Fruit fly (Drosophila melanogaster) whole organism, embryonic: ENCODE measurements around the gene CG11668.

ENCODE experiments used
- Atf6 ChIP-seq: fragments of 200-800 bp; sonication (Bioruptor generic); IDR thresholded peaks from 2 replicates; pipeline ENCODE4 v1.3.6; 2022; ENCODE audit warnings: missing biosample characterization, missing genetic modification characterization
- Awh ChIP-seq: fragments of 200-800 bp; sonication (Bioruptor generic); IDR thresholded peaks from 2 replicates; pipeline ENCODE4, ENCODE4 v1.3.6; 2022; ENCODE audit warnings: missing biosample characterization, missing genetic modification characterization
- CG10565 ChIP-seq: fragments of 200-800 bp; sonication (Bioruptor generic); optimal IDR thresholded peaks from 3 replicates; lab custom pipeline; 2016; ENCODE audit warnings: missing biosample characterization, mild to moderate bottlenecking, missing genetic modification characterization
- CG12219 ChIP-seq: fragments of 200-800 bp; sonication (Bioruptor generic); optimal IDR thresholded peaks from 3 replicates; lab custom pipeline; 2018; ENCODE audit warnings: missing biosample characterization, mild to moderate bottlenecking, missing genetic modification characterization
- CG14050 ChIP-seq: fragments of 200-800 bp; sonication (Bioruptor generic); IDR thresholded peaks from 3 replicates; pipeline ENCODE4 v1.3.6; 2022; ENCODE audit warnings: missing biosample characterization, missing genetic modification characterization
- CG14441 ChIP-seq: fragments of 200-800 bp; sonication (Bioruptor generic); IDR thresholded peaks from 2 replicates; pipeline ENCODE4 v1.3.6; 2022; ENCODE audit warnings: missing biosample characterization, missing genetic modification characterization
- CG16779 ChIP-seq: fragments of 200-800 bp; sonication (Bioruptor generic); IDR thresholded peaks from 2 replicates; pipeline ENCODE4 v1.3.6; 2022; ENCODE audit warnings: missing biosample characterization, missing genetic modification characterization
- CG17385 ChIP-seq: fragments of 200-800 bp; sonication (Bioruptor generic); optimal IDR thresholded peaks from 3 replicates; lab custom pipeline; 2018; ENCODE audit warnings: missing biosample characterization, mild to moderate bottlenecking, missing genetic modification characterization
- CG18619 ChIP-seq: fragments of 200-800 bp; sonication (Bioruptor generic); optimal IDR thresholded peaks from 3 replicates; lab custom pipeline; 2017; ENCODE audit warnings: missing biosample characterization, mild to moderate bottlenecking, missing genetic modification characterization
- CG2199 ChIP-seq: fragments of 200-800 bp; sonication (Bioruptor generic); IDR thresholded peaks from 3 replicates; pipeline ENCODE4 v1.3.6; 2022; ENCODE audit warnings: missing biosample characterization, missing genetic modification characterization
- CG2889 ChIP-seq: fragments of 200-800 bp; sonication (Bioruptor generic); IDR thresholded peaks from 3 replicates; pipeline ENCODE4 v1.3.6; 2022; ENCODE audit warnings: missing biosample characterization, missing genetic modification characterization
- CG34376 ChIP-seq: fragments of 200-800 bp; sonication (Bioruptor generic); optimal IDR thresholded peaks from 2 replicates; lab custom pipeline; 2018; ENCODE audit warnings: missing biosample characterization, mild to moderate bottlenecking, missing genetic modification characterization
- CG42726 ChIP-seq: fragments of 200-800 bp; sonication (Bioruptor generic); IDR thresholded peaks from 2 replicates; pipeline ENCODE4 v1.3.6; 2022; ENCODE audit warnings: missing biosample characterization, missing genetic modification characterization; ENCODE audit not compliant: partially characterized antibody
- CG6254 ChIP-seq: fragments of 200-800 bp; sonication (Bioruptor generic); optimal IDR thresholded peaks from 3 replicates; lab custom pipeline; 2017; ENCODE audit warnings: mild to moderate bottlenecking, missing biosample characterization, missing genetic modification reagents, missing genetic modification characterization
- CG6791 ChIP-seq: fragments of 200-800 bp; sonication (Bioruptor generic); IDR thresholded peaks from 3 replicates; pipeline ENCODE4 v1.3.6; 2022; ENCODE audit warnings: missing biosample characterization, missing genetic modification characterization; ENCODE audit not compliant: partially characterized antibody
- CG7839 ChIP-seq: fragments of 200-800 bp; sonication (Bioruptor generic); optimal IDR thresholded peaks from 3 replicates; lab custom pipeline; 2018; ENCODE audit warnings: missing biosample characterization, mild to moderate bottlenecking, missing genetic modification characterization, moderate library complexity
- CG9437 ChIP-seq: fragments of 200-800 bp; sonication (Bioruptor generic); optimal IDR thresholded peaks from 2 replicates; lab custom pipeline; 2018; ENCODE audit warnings: missing biosample characterization, mild to moderate bottlenecking, missing genetic modification characterization
- CG9727 ChIP-seq: fragments of 200-800 bp; sonication (Bioruptor generic); optimal IDR thresholded peaks from 3 replicates; lab custom pipeline; 2017; ENCODE audit warnings: missing biosample characterization, mild to moderate bottlenecking, missing genetic modification characterization
- CoRest ChIP-seq: fragments of 200-800 bp; sonication (Bioruptor generic); optimal IDR thresholded peaks from 3 replicates; lab custom pipeline; 2018; ENCODE audit warnings: missing biosample characterization, mild to moderate bottlenecking, missing genetic modification characterization, moderate library complexity
- Deaf1 ChIP-seq: fragments of 200-800 bp; optimal IDR thresholded peaks from 3 replicates; lab custom pipeline; 2019; ENCODE audit warnings: missing biosample characterization, mild to moderate bottlenecking, missing genetic modification characterization, moderate library complexity
- Fer1 ChIP-seq: fragments of 200-800 bp; sonication (Bioruptor generic); optimal IDR thresholded peaks from 2 replicates; lab custom pipeline; 2017; ENCODE audit warnings: missing biosample characterization, mild to moderate bottlenecking, missing genetic modification characterization
- HLHmδ ChIP-seq: fragments of 200-800 bp; sonication (Bioruptor generic); optimal IDR thresholded peaks from 2 replicates; lab custom pipeline; 2018; ENCODE audit warnings: missing biosample characterization, mild to moderate bottlenecking, missing genetic modification characterization, moderate library complexity
- Hey ChIP-seq: fragments of 200-800 bp; sonication (Bioruptor generic); optimal IDR thresholded peaks from 3 replicates; lab custom pipeline; 2018; ENCODE audit warnings: missing biosample characterization, mild to moderate bottlenecking, missing genetic modification characterization
- Hr78 ChIP-seq, 2 experiments: fragments of 200-800 bp in 1 of 2; fragments of >200 bp in 1 of 2; sonication (Bioruptor generic) in 1 of 2; optimal IDR thresholded peaks; 2 replicates each; lab custom pipeline; 2017 to 2019; ENCODE audit warnings: missing biosample characterization in 2 of 2, missing genetic modification characterization in 2 of 2, mild to moderate bottlenecking in 1 of 2, moderate library complexity in 1 of 2
- Med ChIP-seq: fragments of 200-800 bp; sonication (Bioruptor generic); peaks from one replicate; lab custom pipeline; 2016; ENCODE audit warnings: missing biosample characterization, missing genetic modification characterization, mild to moderate bottlenecking, inconsistent platforms, moderate library complexity
- NC2β ChIP-seq: fragments of 200-800 bp; sonication (Bioruptor generic); optimal IDR thresholded peaks from 2 replicates; lab custom pipeline; 2016; ENCODE audit warnings: missing biosample characterization, missing genetic modification characterization
- Optix ChIP-seq: fragments of 200-800 bp; sonication (Bioruptor generic); IDR thresholded peaks from 3 replicates; pipeline ENCODE4 v1.3.6; 2022; ENCODE audit warnings: missing biosample characterization, missing genetic modification characterization
- Pdp1 ChIP-seq, 2 experiments: fragments of 200-800 bp; sonication (Bioruptor generic); optimal IDR thresholded peaks; 3 replicates each; lab custom pipeline; 2016; ENCODE audit warnings: missing biosample characterization in 2 of 2, missing genetic modification characterization in 2 of 2, mild to moderate bottlenecking in 1 of 2, moderate library complexity in 1 of 2
- amos ChIP-seq: fragments of 200-800 bp; sonication (Bioruptor generic); IDR thresholded peaks from 2 replicates; pipeline ENCODE4 v1.3.6; 2022; ENCODE audit warnings: missing biosample characterization, missing genetic modification characterization; ENCODE audit not compliant: partially characterized antibody
- aop ChIP-seq: fragments of 200-800 bp; sonication (Bioruptor generic); IDR thresholded peaks from 2 replicates; pipeline ENCODE4 v1.3.6; 2022; ENCODE audit warnings: missing biosample characterization, missing genetic modification characterization
- btn ChIP-seq: fragments of 200-800 bp; sonication (Bioruptor generic); optimal IDR thresholded peaks from 2 replicates; lab custom pipeline; 2016; ENCODE audit warnings: missing biosample characterization, missing genetic modification characterization
- cg ChIP-seq: fragments of 200-800 bp; sonication (Bioruptor generic); optimal IDR thresholded peaks from 3 replicates; lab custom pipeline; 2019; ENCODE audit warnings: missing biosample characterization, mild to moderate bottlenecking, missing genetic modification characterization, moderate library complexity
- ci ChIP-seq: fragments of 200-800 bp; sonication (Bioruptor generic); IDR thresholded peaks from 3 replicates; pipeline ENCODE4 v1.3.6; 2022; ENCODE audit warnings: missing biosample characterization, missing genetic modification characterization
- fd3F ChIP-seq: fragments of 200-800 bp; sonication (Bioruptor generic); optimal IDR thresholded peaks from 2 replicates; lab custom pipeline; 2018; ENCODE audit warnings: missing biosample characterization, mild to moderate bottlenecking, missing genetic modification characterization, moderate library complexity
- grn ChIP-seq: fragments of 200-800 bp; sonication (Bioruptor generic); optimal IDR thresholded peaks from 3 replicates; lab custom pipeline; 2017; ENCODE audit warnings: missing biosample characterization, missing genetic modification characterization
- hkb ChIP-seq, 2 experiments: fragments of 200-800 bp in 1 of 2; fragments of >200 bp in 1 of 2; sonication (Bioruptor generic) in 1 of 2; IDR thresholded peaks in 1 of 2; optimal IDR thresholded peaks in 1 of 2; 2 replicates each; pipeline versions ENCODE4 v1.3.6 to Lab custom; 2017 to 2022; ENCODE audit warnings: missing biosample characterization in 1 of 2, missing genetic modification characterization in 1 of 2
- kni ChIP-seq: fragments of 200-800 bp; sonication (Bioruptor generic); optimal IDR thresholded peaks from 3 replicates; lab custom pipeline; 2017; ENCODE audit warnings: mild to moderate bottlenecking, missing biosample characterization, missing genetic modification reagents, missing genetic modification characterization
- luna ChIP-seq: fragments of 200-800 bp; sonication (Bioruptor generic); optimal IDR thresholded peaks from 2 replicates; lab custom pipeline; 2016; ENCODE audit warnings: missing biosample characterization, missing genetic modification characterization
- salm ChIP-seq: fragments of 200-800 bp; sonication (Bioruptor generic); optimal IDR thresholded peaks from 2 replicates; lab custom pipeline; 2018; ENCODE audit warnings: missing biosample characterization, mild to moderate bottlenecking, missing genetic modification characterization
- scrt ChIP-seq: fragments of 200-800 bp; sonication (Bioruptor generic); optimal IDR thresholded peaks from 2 replicates; lab custom pipeline; 2018; ENCODE audit warnings: missing biosample characterization, mild to moderate bottlenecking, missing genetic modification characterization, moderate library complexity
- sens ChIP-seq: fragments of 200-800 bp; sonication (Bioruptor generic); peaks from one replicate; lab custom pipeline; 2016; ENCODE audit warnings: missing biosample characterization, missing genetic modification characterization
- sim ChIP-seq: fragments of 200-800 bp; sonication (Bioruptor generic); IDR thresholded peaks from 2 replicates; pipeline ENCODE4 v1.3.6; 2022; ENCODE audit warnings: missing biosample characterization, missing genetic modification characterization
- sr ChIP-seq: fragments of 200-800 bp; sonication (Bioruptor generic); IDR thresholded peaks from 3 replicates; pipeline ENCODE4 v1.3.6; 2022; ENCODE audit warnings: missing biosample characterization, missing genetic modification characterization
- stwl ChIP-seq: fragments of 200-800 bp; sonication (Bioruptor generic); optimal IDR thresholded peaks from 3 replicates; lab custom pipeline; 2018; ENCODE audit warnings: missing biosample characterization, mild to moderate bottlenecking, missing genetic modification characterization, moderate library complexity

The CG11668 gene

DNA sequence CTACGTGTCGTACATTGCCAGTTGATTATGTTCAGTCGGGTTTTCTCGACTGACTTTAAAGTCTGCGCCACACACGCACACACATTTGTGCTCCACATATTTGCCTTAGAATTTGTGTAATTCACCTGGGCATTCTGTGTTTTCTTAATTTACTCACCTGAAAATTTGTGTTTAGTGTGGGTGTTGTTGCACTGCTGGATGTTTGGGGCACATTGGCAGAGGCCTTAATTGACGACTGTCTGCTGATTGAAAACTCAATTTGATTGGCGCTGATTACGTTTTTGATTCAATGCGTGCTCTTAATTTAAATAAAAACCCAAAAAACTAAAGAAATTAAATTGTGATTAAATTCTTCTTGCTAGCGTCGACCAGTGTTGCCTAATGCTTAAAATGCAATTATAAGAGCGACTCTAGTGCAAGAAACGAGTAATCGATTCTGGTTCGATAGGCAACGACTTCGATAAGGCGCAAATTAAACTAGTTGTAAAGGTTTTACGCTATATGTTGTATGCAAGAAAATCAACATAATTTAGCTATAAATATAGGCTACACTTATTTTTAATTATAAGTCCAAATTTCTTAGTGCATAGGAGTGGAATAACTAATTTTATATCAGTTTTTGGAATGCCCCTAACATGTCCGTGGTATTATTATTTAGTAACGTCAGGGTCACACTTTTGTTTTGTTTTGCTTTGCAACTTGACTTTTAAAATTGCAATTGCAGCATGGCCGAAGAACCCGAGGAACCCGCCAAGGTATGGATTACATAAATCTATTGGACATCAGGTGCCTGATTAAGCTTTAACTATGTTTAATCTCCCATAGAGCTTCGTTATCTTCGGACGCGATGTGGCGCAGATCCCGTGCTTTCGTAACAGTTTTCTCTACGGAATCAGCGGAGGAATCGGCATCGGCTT, 7.7 kb upstream of the CG11668 start, which contains the start of the genes CG46281 and CG46280 (continued):
- no peak for TF ChIP-seq CG6254 (GFP tag; lab: Kevin White, UChicago)
- TF ChIP-seq, all 482 proteins: peak for 120

dm6 chr3R:13032323-13032722, 5.9 kb upstream of the CG11668 start, which contains the start of gene ry:
ry (plus strand) TSS chr3R:13032528.
- peak; percentile 33 for TF ChIP-seq grn (GFP tag; lab: Kevin White, UChicago)
- no peak for TF ChIP-seq CG9727
- peak; percentile 1 for TF ChIP-seq CG34376 (GFP tag; lab: Kevin White, UChicago)
- no peak for TF ChIP-seq CG12219 (GFP tag; lab: Kevin White, UChicago)
- TF ChIP-seq Deaf1 (tag; lab: Kevin White, UChicago), result peak; percentile 85
- peak; percentile 72 for TF ChIP-seq Med (GFP tag; lab: Kevin White, UChicago)
- TF ChIP-seq CG42726, result no peak
- TF ChIP-seq CG2199, result peak; percentile 60; the same call in 1 of the 3 replicates
- peak in 1 of 2 experiments; percentile 73 for TF ChIP-seq Pdp1 (GFP tag; optimal IDR thresholded peaks at IDR 0.05; lab: Kevin White, UChicago)
- peak; percentile 24 for TF ChIP-seq sens (GFP tag; lab: Kevin White, UChicago)
- no peak for TF ChIP-seq hkb (optimal IDR thresholded peaks at IDR 0.05; lab: Kevin White, UChicago)
- TF ChIP-seq hkb (GFP tag; IDR thresholded peaks at IDR 0.05; lab: Robert Waterston, UW), result no peak
- no peak for TF ChIP-seq aop (GFP tag; lab: Robert Waterston, UW)
- TF ChIP-seq fd3F (GFP tag; lab: Kevin White, UChicago), result no peak
- TF ChIP-seq Atf6 (GFP tag; lab: Robert Waterston, UW), result peak; percentile 38; the same call in 1 of the 2 replicates
- 0 out of 3 replicates have a peak, but pooled peaks have one; percentile 10 for TF ChIP-seq CG6791 (GFP tag; lab: Robert Waterston, UW)
- TF ChIP-seq ci (GFP tag; lab: Robert Waterston, UW), result peak; percentile 47; the same call in 1 of the 3 replicates
- peak; percentile 41; the same call in 1 of the 2 replicates for TF ChIP-seq sim (GFP tag; lab: Robert Waterston, UW)
- peak; percentile 18; the same call in 1 of the 3 replicates for TF ChIP-seq Optix (GFP tag; lab: Robert Waterston, UW)
- TF ChIP-seq CG14441 (GFP tag; lab: Robert Waterston, UW), result 0 out of 2 replicates have a peak, but pooled peaks have one; percentile 15
- TF ChIP-seq amos (GFP tag; lab: Robert Waterston, UW), result peak; percentile 25
- peak; percentile 38 for TF ChIP-seq CG9437
- TF ChIP-seq CG17385, result no peak

DNA sequence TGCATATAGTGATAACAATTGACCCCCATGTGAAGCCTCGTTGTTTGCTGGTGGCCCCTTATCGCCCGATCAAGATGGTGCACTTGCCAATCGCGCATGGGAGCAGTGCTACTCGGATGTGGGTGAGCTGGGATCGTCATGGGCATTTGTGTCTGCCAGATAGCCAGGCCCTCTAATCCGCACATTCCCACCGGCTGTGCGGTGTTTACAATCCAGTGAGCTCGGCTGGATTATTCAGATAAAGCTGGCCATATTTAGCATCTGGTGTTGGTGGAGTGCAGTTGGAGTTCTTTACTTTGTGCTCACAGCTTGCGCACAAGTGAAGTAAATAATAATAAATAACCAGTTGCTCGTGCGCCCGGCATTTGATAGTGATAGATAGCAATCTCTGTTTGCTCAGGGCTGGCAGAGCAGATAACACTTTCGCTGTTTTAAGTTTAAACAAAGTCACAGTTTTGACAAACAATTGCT, 5.2 kb upstream of the CG11668 start:
- no peak for TF ChIP-seq hkb (optimal IDR thresholded peaks at IDR 0.05; lab: Kevin White, UChicago)
- TF ChIP-seq hkb (GFP tag; IDR thresholded peaks at IDR 0.05; lab: Robert Waterston, UW), result no peak
- TF ChIP-seq CG10565 (GFP tag; lab: Kevin White, UChicago), result no peak
- no peak for TF ChIP-seq CG18619 (GFP tag; lab: Kevin White, UChicago)
- no peak for TF ChIP-seq CoRest
- TF ChIP-seq Hr78 (GFP tag; optimal IDR thresholded peaks at IDR 0.05; lab: Kevin White, UChicago), result peak in 1 of 2 experiments; percentile 51
- TF ChIP-seq Hey (tag; lab: Kevin White, UChicago), result no peak
- no peak for TF ChIP-seq luna (GFP tag; lab: Kevin White, UChicago)
- TF ChIP-seq salm, result peak; percentile 26
- TF ChIP-seq Fer1 (GFP tag; lab: Kevin White, UChicago), result no peak
- TF ChIP-seq CG16779 (GFP tag; lab: Robert Waterston, UW), result no peak
- no peak for TF ChIP-seq btn
- TF ChIP-seq sr (GFP tag; lab: Robert Waterston, UW), result 0 out of 3 replicates have a peak, but pooled peaks have one; percentile 32
- no peak for TF ChIP-seq NC2β (GFP tag; lab: Kevin White, UChicago)
- TF ChIP-seq CG2889 (GFP tag; lab: Robert Waterston, UW), result no peak
- TF ChIP-seq cg (GFP tag; lab: Kevin White, UChicago), result no peak
- no peak for TF ChIP-seq kni (GFP tag; lab: Kevin White, UChicago)
- no peak for TF ChIP-seq CG14050 (GFP tag; lab: Robert Waterston, UW)
- no peak for TF ChIP-seq CG7839 (tag; lab: Kevin White, UChicago)
- TF ChIP-seq scrt (GFP tag; lab: Kevin White, UChicago), result peak; percentile 42
- TF ChIP-seq Awh (GFP tag; lab: Robert Waterston, UW), result peak; percentile 57; the same call in 1 of the 2 replicates
- TF ChIP-seq HLHmδ, result peak; percentile 25
- no peak for TF ChIP-seq stwl (tag; lab: Kevin White, UChicago)
